Worm (Caenorhabditis elegans): Measurements from ENCODE around the gene F53F8.7.

DNA sequence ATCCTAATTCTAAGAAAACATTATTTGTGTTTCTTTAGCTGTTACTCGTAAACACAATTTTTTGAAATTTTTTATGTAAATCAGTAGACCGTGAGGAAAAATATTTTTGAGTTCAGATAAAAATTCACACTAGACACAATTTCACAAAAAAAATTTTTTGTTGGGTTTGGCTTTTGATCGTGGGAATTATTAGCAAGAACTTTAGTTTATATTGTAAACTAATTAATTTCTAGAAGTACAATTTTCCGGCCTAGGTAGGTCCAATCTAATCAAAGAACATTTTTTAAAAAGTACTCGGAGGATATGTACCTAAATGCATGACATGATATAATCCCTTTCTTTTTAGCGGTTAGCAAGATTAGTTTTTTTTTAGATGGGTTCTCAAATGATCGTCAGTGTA, 18.0 kb downstream of the F53F8.7 start:
- TF ChIP-seq lsy-2 (tag; optimal IDR thresholded peaks at IDR 0.05) (no peak), nhr-237 (tag; optimal IDR thresholded peaks at IDR 0.05) (no peak), unc-62 (GFP tag; optimal IDR thresholded peaks at IDR 0.05) (no peak), mep-1 (tag; optimal IDR thresholded peaks at IDR 0.05) (no peak), cnd-1 (tag; optimal IDR thresholded peaks at IDR 0.05) (no peak), pha-4 (tag; optimal IDR thresholded peaks at IDR 0.05) (no peak), tbx-8 (GFP tag; optimal IDR thresholded peaks at IDR 0.05) (no peak), nhr-2 (tag; optimal IDR thresholded peaks at IDR 0.05) (no peak)

Measured in whole organism, mixed stage, embryonic.